Fruit fly (Drosophila melanogaster) whole organism, prepupa: ENCODE measurements around the gene ZnT35C.

Experiments
- Blimp-1 ChIP-seq: fragments of 200-800 bp; sonication (Bioruptor generic); optimal IDR thresholded peaks from 3 replicates; lab custom pipeline; 2017; ENCODE audit warnings: missing biosample characterization, missing genetic modification characterization, mild to moderate bottlenecking, moderate library complexity, missing genetic modification reagents
- CG10631 ChIP-seq: fragments of 200-800 bp; sonication (Bioruptor generic); optimal IDR thresholded peaks from 2 replicates; lab custom pipeline; 2016; ENCODE audit warnings: missing biosample characterization, missing genetic modification characterization
- CG10669 ChIP-seq: fragments of 200-800 bp; sonication (Bioruptor generic); optimal IDR thresholded peaks from 3 replicates; lab custom pipeline; 2018; ENCODE audit warnings: missing biosample characterization, mild to moderate bottlenecking, missing genetic modification characterization, moderate library complexity
- CG11294 ChIP-seq: fragments of 200-800 bp; sonication (Bioruptor generic); IDR thresholded peaks from 2 replicates; pipeline ENCODE4 v1.3.6; 2022; ENCODE audit warnings: missing biosample characterization, missing genetic modification characterization
- CG11902 ChIP-seq: fragments of 200-800 bp; sonication (Bioruptor generic); optimal IDR thresholded peaks from 3 replicates; lab custom pipeline; 2016; ENCODE audit warnings: missing biosample characterization, missing genetic modification characterization
- CG3032 ChIP-seq: fragments of 200-800 bp; optimal IDR thresholded peaks from 2 replicates; lab custom pipeline; 2019; ENCODE audit warnings: missing biosample characterization, mild to moderate bottlenecking, missing genetic modification characterization, moderate library complexity
- CG31627 ChIP-seq: fragments of 200-800 bp; sonication (Bioruptor generic); optimal IDR thresholded peaks from 3 replicates; lab custom pipeline; 2016; ENCODE audit warnings: missing biosample characterization, missing genetic modification characterization
- CG32006 ChIP-seq: fragments of 200-800 bp; sonication (Bioruptor generic); optimal IDR thresholded peaks from 3 replicates; lab custom pipeline; 2017; ENCODE audit warnings: missing biosample characterization, mild to moderate bottlenecking, missing genetic modification characterization
- CG4318 ChIP-seq: fragments of 200-800 bp; sonication (Bioruptor generic); optimal IDR thresholded peaks from 3 replicates; lab custom pipeline; 2017; ENCODE audit warnings: missing biosample characterization, mild to moderate bottlenecking, missing genetic modification characterization
- CG6163 ChIP-seq: fragments of 200-800 bp; sonication (Bioruptor generic); IDR thresholded peaks from 3 replicates; pipeline ENCODE4 v1.3.6; 2022; ENCODE audit warnings: missing biosample characterization, missing genetic modification characterization
- CG6792 ChIP-seq: fragments of 200-800 bp; sonication (Bioruptor generic); optimal IDR thresholded peaks from 3 replicates; lab custom pipeline; 2016; ENCODE audit warnings: missing biosample characterization, missing genetic modification characterization
- CG6808 ChIP-seq: fragments of 200-800 bp; sonication (Bioruptor generic); optimal IDR thresholded peaks from 3 replicates; lab custom pipeline; 2017; ENCODE audit warnings: missing biosample characterization, missing genetic modification characterization, mild to moderate bottlenecking, moderate library complexity, missing genetic modification reagents
- CG8119 ChIP-seq: fragments of 200-800 bp; sonication (Bioruptor generic); IDR thresholded peaks from 3 replicates; pipeline ENCODE4 v1.3.6; 2022; ENCODE audit warnings: missing biosample characterization, missing genetic modification characterization
- CG8319 ChIP-seq: fragments of 200-800 bp; sonication (Bioruptor generic); optimal IDR thresholded peaks from 3 replicates; lab custom pipeline; 2016; ENCODE audit warnings: missing biosample characterization, missing genetic modification characterization
- CG8632 ChIP-seq: fragments of 200-800 bp; sonication (Bioruptor generic); optimal IDR thresholded peaks from 3 replicates; lab custom pipeline; 2016; ENCODE audit warnings: missing biosample characterization, missing genetic modification characterization
- Eip78C ChIP-seq: fragments of 200-800 bp; sonication (Bioruptor generic); peaks from one replicate; lab custom pipeline; 2016; ENCODE audit warnings: missing biosample characterization, missing genetic modification characterization
- Ets21C ChIP-seq: fragments of 200-800 bp; sonication (Bioruptor generic); optimal IDR thresholded peaks from 3 replicates; lab custom pipeline; 2016; ENCODE audit warnings: missing biosample characterization, missing genetic modification characterization
- Gug ChIP-seq: fragments of 200-800 bp; sonication (Bioruptor generic); IDR thresholded peaks from 2 replicates; pipeline ENCODE4 v1.3.6; 2022; ENCODE audit warnings: missing biosample characterization, missing genetic modification characterization
- Hr39 ChIP-seq: fragments of 200-800 bp; sonication (Bioruptor generic); optimal IDR thresholded peaks from 2 replicates; lab custom pipeline; 2016; ENCODE audit warnings: missing biosample characterization, missing genetic modification characterization
- Hr4 ChIP-seq: fragments of 200-800 bp; sonication (Bioruptor generic); optimal IDR thresholded peaks from 3 replicates; lab custom pipeline; 2016; ENCODE audit warnings: missing biosample characterization, missing genetic modification characterization
- Lpt ChIP-seq: fragments of 200-800 bp; sonication (Bioruptor generic); optimal IDR thresholded peaks from 3 replicates; lab custom pipeline; 2016; ENCODE audit warnings: missing biosample characterization, missing genetic modification characterization
- Met ChIP-seq: fragments of 200-800 bp; sonication (Bioruptor generic); optimal IDR thresholded peaks from 3 replicates; lab custom pipeline; 2016; ENCODE audit warnings: missing biosample characterization, missing genetic modification characterization
- OdsH ChIP-seq: fragments of 200-800 bp; sonication (Bioruptor generic); optimal IDR thresholded peaks from 3 replicates; lab custom pipeline; 2016; ENCODE audit warnings: missing biosample characterization, missing genetic modification characterization
- Smox ChIP-seq: fragments of 200-800 bp; sonication (Bioruptor generic); optimal IDR thresholded peaks from 3 replicates; lab custom pipeline; 2016; ENCODE audit warnings: missing biosample characterization, missing genetic modification characterization
- Sox102F ChIP-seq: fragments of 200-800 bp; sonication (Bioruptor generic); optimal IDR thresholded peaks from 2 replicates; lab custom pipeline; 2016; ENCODE audit warnings: missing biosample characterization, mild to moderate bottlenecking, missing genetic modification characterization
- Sox14 ChIP-seq: fragments of 200-800 bp; sonication (Bioruptor generic); optimal IDR thresholded peaks from 3 replicates; lab custom pipeline; 2016; ENCODE audit warnings: missing biosample characterization, missing genetic modification characterization
- Sox15 ChIP-seq: fragments of 200-800 bp; sonication (Bioruptor generic); optimal IDR thresholded peaks from 3 replicates; lab custom pipeline; 2016; ENCODE audit warnings: missing biosample characterization, missing genetic modification characterization
- achi ChIP-seq: fragments of 200-800 bp; sonication (Bioruptor generic); optimal IDR thresholded peaks from 3 replicates; lab custom pipeline; 2016; ENCODE audit warnings: missing biosample characterization, missing genetic modification characterization
- acj6 ChIP-seq: fragments of 200-800 bp; sonication (Bioruptor generic); optimal IDR thresholded peaks from 3 replicates; lab custom pipeline; 2016; ENCODE audit warnings: missing biosample characterization, missing genetic modification characterization
- cyc ChIP-seq: fragments of 200-800 bp; sonication (Bioruptor generic); optimal IDR thresholded peaks from 3 replicates; lab custom pipeline; 2016; ENCODE audit warnings: missing biosample characterization, missing genetic modification characterization
- dac ChIP-seq: fragments of 200-800 bp; sonication (Bioruptor generic); optimal IDR thresholded peaks from 2 replicates; lab custom pipeline; 2017; ENCODE audit warnings: missing biosample characterization, mild to moderate bottlenecking, missing genetic modification characterization
- dsx ChIP-seq: fragments of 200-800 bp; optimal IDR thresholded peaks from 3 replicates; lab custom pipeline; 2019; ENCODE audit warnings: missing biosample characterization, mild to moderate bottlenecking, missing genetic modification characterization, moderate library complexity; ENCODE audit not compliant: poor library complexity, severe bottlenecking
- eg ChIP-seq: fragments of 200-800 bp; sonication (Bioruptor generic); IDR thresholded peaks from 3 replicates; pipeline ENCODE4 v1.3.6; 2022; ENCODE audit warnings: missing biosample characterization, missing genetic modification characterization
- esn ChIP-seq: fragments of 200-800 bp; sonication (Bioruptor generic); optimal IDR thresholded peaks from 2 replicates; lab custom pipeline; 2016; ENCODE audit warnings: missing biosample characterization, mild to moderate bottlenecking, missing genetic modification characterization, moderate library complexity
- fd85E ChIP-seq: fragments of 200-800 bp; sonication (Bioruptor generic); optimal IDR thresholded peaks from 3 replicates; lab custom pipeline; 2016; ENCODE audit warnings: missing biosample characterization, missing genetic modification characterization
- lz ChIP-seq: fragments of 200-800 bp; sonication (Bioruptor generic); optimal IDR thresholded peaks from 3 replicates; lab custom pipeline; 2016; ENCODE audit warnings: missing biosample characterization, missing genetic modification characterization
- net ChIP-seq: fragments of 200-800 bp; sonication (Bioruptor generic); optimal IDR thresholded peaks from 3 replicates; lab custom pipeline; 2016; ENCODE audit warnings: missing biosample characterization, missing genetic modification characterization
- pdm3 ChIP-seq: fragments of 200-800 bp; sonication (Bioruptor generic); optimal IDR thresholded peaks from 3 replicates; lab custom pipeline; 2016; ENCODE audit warnings: missing biosample characterization, missing genetic modification characterization
- spab ChIP-seq: fragments of 200-800 bp; sonication (Bioruptor generic); optimal IDR thresholded peaks from 2 replicates; lab custom pipeline; 2017; ENCODE audit warnings: missing biosample characterization, mild to moderate bottlenecking, missing genetic modification characterization, missing genetic modification reagents
- svp ChIP-seq: fragments of 200-800 bp; sonication (Bioruptor generic); peaks from one replicate; lab custom pipeline; 2016; ENCODE audit warnings: missing biosample characterization, missing genetic modification characterization
- topi ChIP-seq: fragments of 200-800 bp; sonication (Bioruptor generic); optimal IDR thresholded peaks from 3 replicates; lab custom pipeline; 2016; ENCODE audit warnings: missing biosample characterization, missing genetic modification characterization
- vri ChIP-seq: fragments of 200-800 bp; sonication (Bioruptor generic); optimal IDR thresholded peaks from 3 replicates; lab custom pipeline; 2016; ENCODE audit warnings: missing biosample characterization, mild to moderate bottlenecking, missing genetic modification characterization

The ZnT35C gene

dm6 chr2L:15249682-15250081 lies 2.2 kb upstream of the ZnT35C start:
- TF ChIP-seq Gug (GFP tag; lab: Robert Waterston, UW) (no peak), Eip78C (GFP tag; lab: Kevin White, UChicago) (peak; percentile 36), Sox14 (GFP tag; lab: Kevin White, UChicago) (no peak)

- no peak for TF ChIP-seq net (GFP tag; lab: Kevin White, UChicago)
- TF ChIP-seq fd85E (GFP tag; lab: Kevin White, UChicago) = no peak
- no peak for TF ChIP-seq Smox (GFP tag; lab: Kevin White, UChicago)
- TF ChIP-seq Blimp-1 (GFP tag; lab: Kevin White, UChicago) = no peak
- no peak for TF ChIP-seq CG31627 (GFP tag; lab: Kevin White, UChicago)
- TF ChIP-seq CG6163 (GFP tag; lab: Robert Waterston, UW) = no peak
- TF ChIP-seq Met = no peak
- no peak for TF ChIP-seq dsx
- no peak for TF ChIP-seq CG8632
- no peak for TF ChIP-seq CG8319 (GFP tag; lab: Kevin White, UChicago)
- TF ChIP-seq CG8119 (GFP tag; lab: Robert Waterston, UW) = no peak
- TF ChIP-seq svp (GFP tag; lab: Kevin White, UChicago) = no peak
- TF ChIP-seq CG3032 (tag; lab: Kevin White, UChicago) = no peak
- TF ChIP-seq Sox15 (GFP tag; lab: Kevin White, UChicago) = no peak
- TF ChIP-seq CG6808 = no peak
- TF ChIP-seq dac = no peak
- no peak for TF ChIP-seq CG11294
- TF ChIP-seq spab (GFP tag; lab: Kevin White, UChicago) = no peak
- no peak for TF ChIP-seq CG6792 (GFP tag; lab: Kevin White, UChicago)
Measured at dm6 chr2L:15249006-15249513, 1.5 kb upstream of the ZnT35C start.

- no peak for TF ChIP-seq Sox14 (GFP tag; lab: Kevin White, UChicago)
- no peak for TF ChIP-seq Sox102F (GFP tag; lab: Kevin White, UChicago)
- no peak for TF ChIP-seq CG4318 (GFP tag; lab: Kevin White, UChicago)
- TF ChIP-seq Lpt (GFP tag; lab: Kevin White, UChicago) = no peak
- TF ChIP-seq cyc = peak; percentile 18
- 0 out of 3 replicates have a peak, but pooled peaks have one; percentile 20 for TF ChIP-seq eg (GFP tag; lab: Robert Waterston, UW)
- peak; percentile 40 for TF ChIP-seq CG10631 (GFP tag; lab: Kevin White, UChicago)
- TF ChIP-seq topi = no peak
- no peak for TF ChIP-seq CG8119 (GFP tag; lab: Robert Waterston, UW)
- peak; percentile 19 for TF ChIP-seq OdsH (GFP tag; lab: Kevin White, UChicago)
- TF ChIP-seq CG11902 (GFP tag; lab: Kevin White, UChicago) = peak; percentile 3
- peak; percentile 65 for TF ChIP-seq Eip78C (GFP tag; lab: Kevin White, UChicago)
- TF ChIP-seq net (GFP tag; lab: Kevin White, UChicago) = no peak
- TF ChIP-seq CG10669 (GFP tag; lab: Kevin White, UChicago) = no peak
- no peak for TF ChIP-seq Ets21C
- peak; percentile 22 for TF ChIP-seq acj6 (GFP tag; lab: Kevin White, UChicago)
- no peak for TF ChIP-seq achi (GFP tag; lab: Kevin White, UChicago)
- no peak for TF ChIP-seq dac
- no peak for TF ChIP-seq CG6163 (GFP tag; lab: Robert Waterston, UW)
- TF ChIP-seq CG32006 (GFP tag; lab: Kevin White, UChicago) = peak; percentile 36
- TF ChIP-seq svp (GFP tag; lab: Kevin White, UChicago) = peak; percentile 66
- TF ChIP-seq Hr4 = peak; percentile 26
- no peak for TF ChIP-seq Gug (GFP tag; lab: Robert Waterston, UW)
- no peak for TF ChIP-seq spab (GFP tag; lab: Kevin White, UChicago)
- peak; percentile 15 for TF ChIP-seq lz (GFP tag; lab: Kevin White, UChicago)
- peak; percentile 35 for TF ChIP-seq Hr39 (GFP tag; lab: Kevin White, UChicago)
- TF ChIP-seq vri (GFP tag; lab: Kevin White, UChicago) = no peak
- no peak for TF ChIP-seq CG3032 (tag; lab: Kevin White, UChicago)
- peak; percentile 32 for TF ChIP-seq pdm3 (GFP tag; lab: Kevin White, UChicago)
- TF ChIP-seq CG31627 (GFP tag; lab: Kevin White, UChicago) = peak; percentile 19
- peak; percentile 7 for TF ChIP-seq esn (GFP tag; lab: Kevin White, UChicago)
- no peak for TF ChIP-seq Smox (GFP tag; lab: Kevin White, UChicago)
- TF ChIP-seq, all 60 proteins: peak for 15
Measured at dm6 chr2L:15248163-15249005, 870 bp upstream of the ZnT35C start, which contains the start of gene dao. dao (plus strand) TSS chr2L:15248879.
